Fruit fly (Drosophila melanogaster) whole organism, embryonic: ENCODE measurements around the gene CG14300.

Experiments used
- Aef1 ChIP-seq: fragments of 200-800 bp; sonication (Bioruptor generic); IDR thresholded peaks from 3 replicates; pipeline ENCODE4 v1.3.6; 2022; ENCODE audit warnings: missing biosample characterization, missing genetic modification characterization
- B-H2 ChIP-seq: fragments of 200-800 bp; sonication (Bioruptor generic); optimal IDR thresholded peaks from 2 replicates; lab custom pipeline; 2018; ENCODE audit warnings: missing biosample characterization, mild to moderate bottlenecking, missing genetic modification characterization
- CG14014 ChIP-seq: fragments of 200-800 bp; sonication (Bioruptor generic); IDR thresholded peaks from 2 replicates; pipeline ENCODE4 v1.3.6; 2022; ENCODE audit warnings: missing biosample characterization, missing genetic modification characterization
- CG14667 ChIP-seq: fragments of 200-800 bp; sonication (Bioruptor generic); IDR thresholded peaks from 2 replicates; pipeline ENCODE4 v1.3.6; 2022; ENCODE audit warnings: missing biosample characterization, missing genetic modification characterization
- CG1647 ChIP-seq: fragments of 200-800 bp; sonication (Bioruptor generic); optimal IDR thresholded peaks from 3 replicates; lab custom pipeline; 2016; ENCODE audit warnings: missing biosample characterization, missing genetic modification characterization
- CG18476 ChIP-seq: fragments of 200-800 bp; sonication (Bioruptor generic); optimal IDR thresholded peaks from 2 replicates; lab custom pipeline; 2016; ENCODE audit warnings: missing biosample characterization, mild to moderate bottlenecking, missing genetic modification characterization
- CG18599 ChIP-seq: fragments of 200-800 bp; sonication (Bioruptor generic); optimal IDR thresholded peaks from 3 replicates; lab custom pipeline; 2017; ENCODE audit warnings: missing biosample characterization, missing genetic modification characterization, mild to moderate bottlenecking, moderate library complexity, missing genetic modification reagents
- CG2129 ChIP-seq: fragments of 200-800 bp; sonication (Bioruptor generic); IDR thresholded peaks from 2 replicates; pipeline ENCODE4 v1.3.6; 2022; ENCODE audit warnings: missing biosample characterization, missing genetic modification characterization; ENCODE audit not compliant: partially characterized antibody
- CG2875 ChIP-seq: fragments of 200-800 bp; sonication (Bioruptor generic); optimal IDR thresholded peaks from 2 replicates; lab custom pipeline; 2017; ENCODE audit warnings: missing biosample characterization, mild to moderate bottlenecking, missing genetic modification characterization, missing genetic modification reagents
- CG2889 ChIP-seq: fragments of 200-800 bp; sonication (Bioruptor generic); IDR thresholded peaks from 3 replicates; pipeline ENCODE4 v1.3.6; 2022; ENCODE audit warnings: missing biosample characterization, missing genetic modification characterization
- CG30431 ChIP-seq: fragments of 200-800 bp; sonication (Bioruptor generic); optimal IDR thresholded peaks from 2 replicates; lab custom pipeline; 2017; ENCODE audit warnings: missing biosample characterization, missing genetic modification characterization
- CG34224 ChIP-seq: fragments of 200-800 bp; sonication (Bioruptor generic); IDR thresholded peaks from 3 replicates; pipeline ENCODE4 v1.3.6; 2022; ENCODE audit warnings: missing biosample characterization, missing genetic modification characterization; ENCODE audit not compliant: partially characterized antibody
- CG4282 ChIP-seq: fragments of 200-800 bp; sonication (Bioruptor generic); optimal IDR thresholded peaks from 2 replicates; lab custom pipeline; 2016; ENCODE audit warnings: missing biosample characterization, missing genetic modification characterization
- CG5245 ChIP-seq: fragments of 200-800 bp; sonication (Bioruptor generic); optimal IDR thresholded peaks from 3 replicates; lab custom pipeline; 2016; ENCODE audit warnings: missing biosample characterization, missing genetic modification characterization
- CG6813 ChIP-seq: fragments of 200-800 bp; sonication (Bioruptor generic); optimal IDR thresholded peaks from 2 replicates; lab custom pipeline; 2017; ENCODE audit warnings: missing biosample characterization, missing genetic modification characterization, mild to moderate bottlenecking, moderate library complexity, missing genetic modification reagents
- CG7745 ChIP-seq: fragments of 200-800 bp; sonication (Bioruptor generic); optimal IDR thresholded peaks from 2 replicates; lab custom pipeline; 2018; ENCODE audit warnings: missing biosample characterization, mild to moderate bottlenecking, missing genetic modification characterization, moderate library complexity
- CG7839 ChIP-seq: fragments of 200-800 bp; sonication (Bioruptor generic); optimal IDR thresholded peaks from 3 replicates; lab custom pipeline; 2018; ENCODE audit warnings: missing biosample characterization, mild to moderate bottlenecking, missing genetic modification characterization, moderate library complexity
- CG9797 ChIP-seq: fragments of 200-800 bp; sonication (Bioruptor generic); optimal IDR thresholded peaks from 3 replicates; lab custom pipeline; 2018; ENCODE audit warnings: missing biosample characterization, mild to moderate bottlenecking, missing genetic modification characterization
- CTCF ChIP-seq: fragments of 200-800 bp; sonication (Bioruptor generic); optimal IDR thresholded peaks from 2 replicates; lab custom pipeline; 2017; ENCODE audit warnings: missing biosample characterization, mild to moderate bottlenecking, missing genetic modification characterization, moderate library complexity
- CkIIα-i1 ChIP-seq: fragments of 200-800 bp; sonication (Bioruptor generic); IDR thresholded peaks from 2 replicates; pipeline ENCODE4 v1.3.6; 2022; ENCODE audit warnings: missing biosample characterization, missing genetic modification characterization
- Doc3 ChIP-seq: fragments of 200-800 bp; sonication (Bioruptor generic); IDR thresholded peaks from 3 replicates; pipeline ENCODE4 v1.3.6; 2022; ENCODE audit warnings: missing biosample characterization, missing genetic modification characterization; ENCODE audit not compliant: partially characterized antibody
- ERR ChIP-seq: fragments of 200-800 bp; sonication (Bioruptor generic); optimal IDR thresholded peaks from 2 replicates; lab custom pipeline; 2016; ENCODE audit warnings: missing biosample characterization, missing genetic modification characterization
- Eip74EF ChIP-seq, 2 experiments: fragments of 200-800 bp in 1 of 2; fragments of >200 bp in 1 of 2; sonication (Bioruptor generic) in 1 of 2; optimal IDR thresholded peaks; 2 replicates each; lab custom pipeline; 2017 to 2019; ENCODE audit warnings: missing biosample characterization in 2 of 2, missing genetic modification characterization in 2 of 2, mild to moderate bottlenecking in 1 of 2, moderate library complexity in 1 of 2
- Elba2 ChIP-seq: fragments of 200-800 bp; sonication (Bioruptor generic); optimal IDR thresholded peaks from 3 replicates; lab custom pipeline; 2016; ENCODE audit warnings: missing biosample characterization, missing genetic modification characterization
- Ets97D ChIP-seq: fragments of 200-800 bp; sonication (Bioruptor generic); optimal IDR thresholded peaks from 3 replicates; lab custom pipeline; 2016; ENCODE audit warnings: missing biosample characterization, missing genetic modification characterization
- MTF-1 ChIP-seq: fragments of 200-800 bp; sonication (Bioruptor generic); optimal IDR thresholded peaks from 2 replicates; lab custom pipeline; 2018; ENCODE audit warnings: missing biosample characterization, mild to moderate bottlenecking, missing genetic modification characterization, borderline replicate concordance
- Nf-YA ChIP-seq: fragments of 200-800 bp; sonication (Bioruptor generic); IDR thresholded peaks from 2 replicates; pipeline ENCODE4 v1.3.6; 2022; ENCODE audit warnings: missing biosample characterization, missing genetic modification characterization
- Taf1 ChIP-seq: fragments of 200-800 bp; sonication (Bioruptor generic); IDR thresholded peaks from 2 replicates; pipeline ENCODE4 v1.3.6; 2022; ENCODE audit warnings: missing biosample characterization, missing genetic modification characterization
- Trl ChIP-seq, 3 experiments: fragments of >200 bp in 2 of 3; fragments of 200-800 bp in 1 of 3; sonication (Bioruptor generic) in 1 of 3; optimal IDR thresholded peaks; 2 replicates in 1 of 3; 3 replicates in 2 of 3; lab custom pipeline; 2016 to 2017; ENCODE audit warnings: missing biosample characterization in 1 of 3, missing genetic modification characterization in 1 of 3
- Vsx1 ChIP-seq: fragments of 200-800 bp; sonication (Bioruptor generic); optimal IDR thresholded peaks from 2 replicates; lab custom pipeline; 2017; ENCODE audit warnings: missing biosample characterization, mild to moderate bottlenecking, missing genetic modification characterization, missing genetic modification reagents
- ase ChIP-seq: fragments of 200-800 bp; sonication (Bioruptor generic); IDR thresholded peaks from 3 replicates; pipeline ENCODE4 v1.3.6; 2022; ENCODE audit warnings: missing biosample characterization, missing genetic modification characterization
- ash1 ChIP-seq: fragments of 200-800 bp; sonication (Bioruptor generic); optimal IDR thresholded peaks from 2 replicates; lab custom pipeline; 2018; ENCODE audit warnings: missing biosample characterization, mild to moderate bottlenecking, missing genetic modification characterization
- bab2 ChIP-seq: fragments of 200-800 bp; sonication (Bioruptor generic); optimal IDR thresholded peaks from 2 replicates; lab custom pipeline; 2016; ENCODE audit warnings: missing biosample characterization, missing genetic modification characterization
- cg ChIP-seq: fragments of 200-800 bp; sonication (Bioruptor generic); optimal IDR thresholded peaks from 3 replicates; lab custom pipeline; 2019; ENCODE audit warnings: missing biosample characterization, mild to moderate bottlenecking, missing genetic modification characterization, moderate library complexity
- chn ChIP-seq: fragments of 200-800 bp; sonication (Bioruptor generic); optimal IDR thresholded peaks from 2 replicates; lab custom pipeline; 2016; ENCODE audit warnings: missing biosample characterization, missing genetic modification characterization
- dimm ChIP-seq: fragments of 200-800 bp; sonication (Bioruptor generic); IDR thresholded peaks from 2 replicates; pipeline ENCODE4 v1.3.6; 2022; ENCODE audit warnings: missing biosample characterization, missing genetic modification characterization
- en ChIP-seq: fragments of 200-800 bp; sonication (Bioruptor generic); optimal IDR thresholded peaks from 2 replicates; lab custom pipeline; 2016; ENCODE audit warnings: missing biosample characterization, missing genetic modification characterization
- h ChIP-seq: fragments of >200 bp; optimal IDR thresholded peaks from 2 replicates; lab custom pipeline; 2017
- ham ChIP-seq: fragments of 200-800 bp; sonication (Bioruptor generic); IDR thresholded peaks from 2 replicates; pipeline ENCODE4 v1.3.6; 2022; ENCODE audit warnings: missing biosample characterization, missing genetic modification characterization
- jigr1 ChIP-seq: fragments of 200-800 bp; sonication (Bioruptor generic); IDR thresholded peaks from 3 replicates; pipeline ENCODE4 v1.3.6; 2022; ENCODE audit warnings: missing biosample characterization, missing genetic modification characterization
- lola ChIP-seq, 3 experiments: fragments of >200 bp in 2 of 3; fragments of 200-800 bp in 1 of 3; sonication (Bioruptor generic) in 1 of 3; optimal IDR thresholded peaks; 2 replicates each; lab custom pipeline; 2017 to 2019; ENCODE audit warnings: missing biosample characterization in 3 of 3, missing genetic modification characterization in 3 of 3, mild to moderate bottlenecking in 1 of 3, moderate library complexity in 1 of 3
- nerfin-1 ChIP-seq: fragments of 200-800 bp; sonication (Bioruptor generic); optimal IDR thresholded peaks from 3 replicates; lab custom pipeline; 2019; ENCODE audit warnings: missing biosample characterization, mild to moderate bottlenecking, missing genetic modification characterization, moderate library complexity
- onecut ChIP-seq: fragments of 200-800 bp; sonication (Bioruptor generic); IDR thresholded peaks from 2 replicates; pipeline ENCODE4 v1.3.6; 2022; ENCODE audit warnings: missing biosample characterization, missing genetic modification characterization
- pfk ChIP-seq: fragments of 200-800 bp; sonication (Bioruptor generic); optimal IDR thresholded peaks from 2 replicates; lab custom pipeline; 2018; ENCODE audit warnings: missing biosample characterization, mild to moderate bottlenecking, missing genetic modification characterization, moderate library complexity
- phol ChIP-seq: fragments of 200-800 bp; sonication (Bioruptor generic); optimal IDR thresholded peaks from 3 replicates; lab custom pipeline; 2018; ENCODE audit warnings: missing biosample characterization, mild to moderate bottlenecking, missing genetic modification characterization, moderate library complexity
- scrt ChIP-seq: fragments of 200-800 bp; sonication (Bioruptor generic); optimal IDR thresholded peaks from 2 replicates; lab custom pipeline; 2018; ENCODE audit warnings: missing biosample characterization, mild to moderate bottlenecking, missing genetic modification characterization, moderate library complexity
- sob ChIP-seq: fragments of 200-800 bp; sonication (Bioruptor generic); IDR thresholded peaks from 2 replicates; pipeline ENCODE4 v1.3.6; 2022; ENCODE audit warnings: missing biosample characterization, missing genetic modification characterization
- sqz ChIP-seq: fragments of 200-800 bp; sonication (Bioruptor generic); optimal IDR thresholded peaks from 3 replicates; lab custom pipeline; 2018; ENCODE audit warnings: missing biosample characterization, mild to moderate bottlenecking, missing genetic modification characterization
- trh ChIP-seq: fragments of 200-800 bp; sonication (Bioruptor generic); optimal IDR thresholded peaks from 2 replicates; lab custom pipeline; 2016; ENCODE audit warnings: missing biosample characterization, missing genetic modification characterization
- wek ChIP-seq: fragments of 200-800 bp; sonication (Bioruptor generic); optimal IDR thresholded peaks from 3 replicates; lab custom pipeline; 2018; ENCODE audit warnings: missing biosample characterization, mild to moderate bottlenecking, missing genetic modification characterization, moderate library complexity

The CG14300 gene

dm6 chr3R:18670441-18671111 is 22.9 kb downstream of the CG14300 start (continued):
- TF ChIP-seq CG1647 (GFP tag; lab: Kevin White, UChicago) (no peak), CG18476 (GFP tag; lab: Kevin White, UChicago) (no peak), pfk (GFP tag; lab: Kevin White, UChicago) (no peak), en (GFP tag; lab: Kevin White, UChicago) (no peak), B-H2 (GFP tag; lab: Kevin White, UChicago) (no peak), CTCF (GFP tag; lab: Kevin White, UChicago) (no peak), scrt (GFP tag; lab: Kevin White, UChicago) (no peak), chn (GFP tag; lab: Kevin White, UChicago) (no peak), CG34224 (GFP tag; lab: Robert Waterston, UW) (no peak), ase (GFP tag; lab: Robert Waterston, UW) (no peak), phol (tag; lab: Kevin White, UChicago) (peak; percentile 76), Taf1 (no peak), Vsx1 (GFP tag; lab: Kevin White, UChicago) (peak; percentile 63), nerfin-1 (peak; percentile 76), Nf-YA (GFP tag; lab: Robert Waterston, UW) (no peak), cg (GFP tag; lab: Kevin White, UChicago) (no peak), Trl (optimal IDR thresholded peaks at IDR 0.05; lab: Kevin White, UChicago) (peak; percentile 79 to 80), Trl (GFP tag; optimal IDR thresholded peaks at IDR 0.05; lab: Kevin White, UChicago) (no peak), Ets97D (no peak), CG9797 (GFP tag; lab: Kevin White, UChicago) (no peak), wek (no peak), CG7745 (tag; lab: Kevin White, UChicago) (no peak), CG14667 (no peak), CG30431 (GFP tag; lab: Kevin White, UChicago) (no peak), jigr1 (no peak), onecut (GFP tag; lab: Robert Waterston, UW) (no peak; the same call in 1 of the 2 replicates), sob (GFP tag; lab: Robert Waterston, UW) (peak; percentile 52; the same call in 1 of the 2 replicates), CkIIα-i1 (GFP tag; lab: Robert Waterston, UW) (no peak), Eip74EF (GFP tag; optimal IDR thresholded peaks at IDR 0.05; lab: Kevin White, UChicago) (peak in 1 of 2 experiments; percentile 84), lola (GFP tag; optimal IDR thresholded peaks at IDR 0.05; lab: Kevin White, UChicago) (peak in 1 of 3 experiments; percentile 67), CG5245 (GFP tag; lab: Kevin White, UChicago) (no peak), CG4282 (no peak), CG7839 (tag; lab: Kevin White, UChicago) (peak; percentile 91), ham (GFP tag; lab: Robert Waterston, UW) (no peak), CG2889 (GFP tag; lab: Robert Waterston, UW) (no peak), h (lab: Kevin White, UChicago) (no peak), CG14014 (GFP tag; lab: Robert Waterston, UW) (no peak), CG2875 (GFP tag; lab: Kevin White, UChicago) (no peak), CG18599 (GFP tag; lab: Kevin White, UChicago) (peak; percentile 20), trh (no peak), MTF-1 (GFP tag; lab: Kevin White, UChicago) (no peak), Aef1 (GFP tag; lab: Robert Waterston, UW) (peak; percentile 29; the same call in 1 of the 3 replicates), CG6813 (GFP tag; lab: Kevin White, UChicago) (peak; percentile 24), bab2 (GFP tag; lab: Kevin White, UChicago) (peak; percentile 64), dimm (GFP tag; lab: Robert Waterston, UW) (no peak), CG2129 (no peak), ERR (GFP tag; lab: Kevin White, UChicago) (no peak), Doc3 (GFP tag; lab: Robert Waterston, UW) (no peak), sqz (GFP tag; lab: Kevin White, UChicago) (no peak), ash1 (GFP tag; lab: Kevin White, UChicago) (no peak), Elba2 (GFP tag; lab: Kevin White, UChicago) (no peak)
